Worm (Caenorhabditis elegans): ENCODE measurements around the gene C01G10.15.

Gene C01G10.15

ce11 chrV:15083659-15084058 lies 3.4 kb downstream of the C01G10.15 start (continued):
- no peak for TF ChIP-seq C06A6.2 (GFP tag; conservative IDR thresholded peaks at IDR 0.05)
- TF ChIP-seq Y95B8A.8 (GFP tag; IDR thresholded peaks at IDR 0.05), result 0 out of 2 replicates have a peak, but pooled peaks have one; percentile 40
- no peak for TF ChIP-seq F39B2.1 (GFP tag; IDR thresholded peaks at IDR 0.05)
- TF ChIP-seq F57C9.4 (tag; optimal IDR thresholded peaks at IDR 0.05), result peak; percentile 4
- no peak for TF ChIP-seq C17E4.6 (GFP tag; IDR thresholded peaks at IDR 0.05)
- peak; percentile 53 for TF ChIP-seq tbp1 (GFP tag; optimal IDR thresholded peaks at IDR 0.05)
- peak; percentile 82 for TF ChIP-seq athp-1 (tag; optimal IDR thresholded peaks at IDR 0.05)
- TF ChIP-seq attf-3 (GFP tag; conservative IDR thresholded peaks at IDR 0.05), result no peak
- TF ChIP-seq egl-18 (GFP tag; IDR thresholded peaks at IDR 0.05), result no peak
- TF ChIP-seq dox-1 (GFP tag; IDR thresholded peaks at IDR 0.05), result no peak
- no peak for TF ChIP-seq unc-130 (GFP tag; optimal IDR thresholded peaks at IDR 0.05)
- TF ChIP-seq zim-3 (tag; optimal IDR thresholded peaks at IDR 0.05), result peak; percentile 33
- TF ChIP-seq mel-28 (tag; optimal IDR thresholded peaks at IDR 0.05; ENCODE audit: borderline replicate concordance), result no peak
- TF ChIP-seq akir-1 (GFP tag; optimal IDR thresholded peaks at IDR 0.05), result no peak
- no peak for TF ChIP-seq hlh-26 (GFP tag; conservative IDR thresholded peaks at IDR 0.05)
- peak; percentile 40 for TF ChIP-seq hmg-1.2 (GFP tag; IDR thresholded peaks at IDR 0.05)
- peak; percentile 14 for TF ChIP-seq attf-5 (GFP tag; optimal IDR thresholded peaks at IDR 0.05)
- TF ChIP-seq tlf-1 (GFP tag; optimal IDR thresholded peaks at IDR 0.05), result peak; percentile 55
- no peak for TF ChIP-seq zfh-2 (GFP tag; conservative IDR thresholded peaks at IDR 0.05)
- no peak for TF ChIP-seq lin-40 (tag; optimal IDR thresholded peaks at IDR 0.05)
- TF ChIP-seq B0336.3 (GFP tag; IDR thresholded peaks at IDR 0.05), result peak; percentile 82
- no peak for TF ChIP-seq ztf-6 (GFP tag; IDR thresholded peaks at IDR 0.05)
- TF ChIP-seq nfya-2 (GFP tag; IDR thresholded peaks at IDR 0.05), result no peak
- no peak for TF ChIP-seq egl-44 (GFP tag; IDR thresholded peaks at IDR 0.05)
- peak; percentile 57 for TF ChIP-seq chd-7 (tag; optimal IDR thresholded peaks at IDR 0.05)
- TF ChIP-seq ZK185.1 (tag; optimal IDR thresholded peaks at IDR 0.05; ENCODE audit: poor library complexity, severe bottlenecking), result peak; percentile 30
- peak; percentile 71 for TF ChIP-seq repo-1 (tag; optimal IDR thresholded peaks at IDR 0.05)
- TF ChIP-seq bed-1 (GFP tag; IDR thresholded peaks at IDR 0.05), result no peak
- TF ChIP-seq B0261.1 (tag; optimal IDR thresholded peaks at IDR 0.05), result no peak
- peak; percentile 27 for TF ChIP-seq lin-54 (GFP tag; optimal IDR thresholded peaks at IDR 0.05)
- TF ChIP-seq ztf-22 (GFP tag; optimal IDR thresholded peaks at IDR 0.05), result peak; percentile 5
- TF ChIP-seq hsf-1 (GFP tag; IDR thresholded peaks at IDR 0.05), result peak; percentile 75
- peak; percentile 6 for TF ChIP-seq nhr-90 (tag; optimal IDR thresholded peaks at IDR 0.05)
- no peak for TF ChIP-seq T26A5.8 (tag; optimal IDR thresholded peaks at IDR 0.05)

ce11 chrV:15082291-15082690 lies 4.8 kb downstream of the C01G10.15 start, which contains the start of the genes C01G10.10 and C01G10.9:
C01G10.10 (minus strand) TSS chrV:15082441.
C01G10.9 (plus strand) TSS chrV:15082530.
- peak; percentile 2 for TF ChIP-seq K12H6.12 (tag; optimal IDR thresholded peaks at IDR 0.05)
- TF ChIP-seq Y95B8A.8 (GFP tag; IDR thresholded peaks at IDR 0.05), result no peak
- no peak for TF ChIP-seq snpc-4 (GFP tag; optimal IDR thresholded peaks at IDR 0.05)
- peak in 2 of 4 experiments; percentile 32 to 54 for TF ChIP-seq snpc-4 (tag; optimal IDR thresholded peaks at IDR 0.05)
- TF ChIP-seq tbx-9 (tag; optimal IDR thresholded peaks at IDR 0.05; ENCODE audit: borderline replicate concordance), result no peak
- TF ChIP-seq ztf-3 (GFP tag; optimal IDR thresholded peaks at IDR 0.05), result no peak
- peak; percentile 28 to 34 for TF ChIP-seq rec-8 (tag; optimal IDR thresholded peaks at IDR 0.05)
- TF ChIP-seq ZK185.1 (tag; optimal IDR thresholded peaks at IDR 0.05; ENCODE audit: poor library complexity, severe bottlenecking), result peak; percentile 76
- TF ChIP-seq zfh-2 (GFP tag; conservative IDR thresholded peaks at IDR 0.05), result no peak
- no peak for TF ChIP-seq cebp-1 (GFP tag; IDR thresholded peaks at IDR 0.05)
- peak; percentile 31 for TF ChIP-seq cebp-1 (tag; optimal IDR thresholded peaks at IDR 0.05)
- peak in 1 of 3 experiments; percentile 30 for TF ChIP-seq lin-35 (GFP tag; optimal IDR thresholded peaks at IDR 0.05)
- peak; percentile 50 for TF ChIP-seq lin-40 (tag; optimal IDR thresholded peaks at IDR 0.05)
- TF ChIP-seq ceh-27 (GFP tag; optimal IDR thresholded peaks at IDR 0.05), result peak; percentile 52
- TF ChIP-seq F23B12.7 (tag; optimal IDR thresholded peaks at IDR 0.05; ENCODE audit: insufficient read depth), result peak; percentile 16
- peak; percentile 50 for TF ChIP-seq lin-54 (GFP tag; optimal IDR thresholded peaks at IDR 0.05)
- TF ChIP-seq him-1 (tag; optimal IDR thresholded peaks at IDR 0.05), result peak; percentile 28
- peak; percentile 82 for TF ChIP-seq unc-130 (GFP tag; optimal IDR thresholded peaks at IDR 0.05)
- TF ChIP-seq F33H1.4 (GFP tag; IDR thresholded peaks at IDR 0.05), result peak; percentile 26; the same call in 1 of the 2 replicates
- TF ChIP-seq ceh-79 (tag; optimal IDR thresholded peaks at IDR 0.05), result no peak
- no peak for TF ChIP-seq C06A6.2 (GFP tag; conservative IDR thresholded peaks at IDR 0.05)

Measured in whole organism, young adult.